Worm (Caenorhabditis elegans): Measurements from ENCODE around the gene tag-340.

tag-340 gene

ce11 chrIII:4874671-4875070, 25.6 kb upstream of the tag-340 start, which contains the start of gene C35D10.12:
Gene C35D10.12, minus strand, starts transcription at chrIII:4874771.
- no peak for TF ChIP-seq nfya-1 (tag; optimal IDR thresholded peaks at IDR 0.05)
- TF ChIP-seq ceh-45 (GFP tag; IDR thresholded peaks at IDR 0.05), result no peak
- no peak for TF ChIP-seq K02D7.2 (tag; optimal IDR thresholded peaks at IDR 0.05)
- no peak for TF ChIP-seq sox-4 (tag; optimal IDR thresholded peaks at IDR 0.05)
- TF ChIP-seq mec-3 (tag; optimal IDR thresholded peaks at IDR 0.05; ENCODE audit: borderline replicate concordance), result no peak
- no peak for TF ChIP-seq ceh-34 (tag; optimal IDR thresholded peaks at IDR 0.05)
- no peak for TF ChIP-seq unc-3 (GFP tag; conservative IDR thresholded peaks at IDR 0.05)
- TF ChIP-seq unc-3 (tag; optimal IDR thresholded peaks at IDR 0.05), result no peak
- TF ChIP-seq ref-2 (tag; optimal IDR thresholded peaks at IDR 0.05), result no peak
- no peak for TF ChIP-seq unc-42 (tag; optimal IDR thresholded peaks at IDR 0.05)
- TF ChIP-seq ttx-3 (tag; optimal IDR thresholded peaks at IDR 0.05), result no peak
- no peak for TF ChIP-seq hlh-6 (tag; optimal IDR thresholded peaks at IDR 0.05)
- TF ChIP-seq ama-1 (optimal IDR thresholded peaks at IDR 0.05), result no peak
- no peak for TF ChIP-seq odd-2 (tag; optimal IDR thresholded peaks at IDR 0.05)
- TF ChIP-seq unc-86 (tag; optimal IDR thresholded peaks at IDR 0.05), result no peak

DNA sequence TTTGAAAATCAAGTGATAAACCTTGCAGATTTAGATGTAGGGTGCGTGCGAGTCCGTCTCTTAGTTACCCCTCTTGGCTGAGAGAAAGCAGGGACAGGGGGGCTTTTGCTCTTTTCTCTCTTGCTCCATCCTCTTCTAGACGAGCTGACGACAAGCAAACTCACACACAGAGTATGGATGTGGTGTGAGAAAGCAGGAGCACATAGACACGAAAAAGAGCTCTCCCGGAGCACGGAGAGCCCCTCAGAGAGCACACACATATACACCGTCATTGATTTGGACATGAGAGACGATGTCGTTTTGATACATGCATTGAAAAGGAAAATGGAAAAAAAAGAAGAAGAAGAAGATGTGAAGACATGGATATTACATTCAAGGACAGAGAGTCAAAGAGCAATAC, 24.6 kb upstream of the tag-340 start:
- no peak for TF ChIP-seq K02D7.2 (tag; optimal IDR thresholded peaks at IDR 0.05)
- no peak for TF ChIP-seq zip-5 (tag; optimal IDR thresholded peaks at IDR 0.05)
- peak; percentile 24 for TF ChIP-seq ceh-31 (tag; optimal IDR thresholded peaks at IDR 0.05)

DNA sequence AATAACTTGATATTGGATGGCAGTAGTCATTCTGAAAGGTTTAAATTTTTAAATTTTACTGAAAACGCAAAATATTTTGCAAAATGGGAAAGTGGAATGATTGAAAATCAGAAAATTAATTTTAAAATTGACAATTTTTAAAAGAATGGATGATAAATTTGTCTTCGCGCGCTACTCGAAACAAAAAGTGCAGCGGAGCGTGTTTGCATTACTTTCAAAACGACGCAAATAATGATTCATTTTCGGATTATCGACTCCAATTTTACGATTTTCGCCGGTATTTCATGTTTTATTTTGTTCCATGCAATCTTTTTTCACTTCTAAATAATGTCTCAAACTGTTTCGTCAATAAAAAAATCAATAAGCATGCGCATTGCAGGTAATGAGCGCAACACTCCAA, 22.0 kb upstream of the tag-340 start, which contains the start of the genes tost-1 and arx-6:
tost-1 (minus strand) TSS at position 31 of the 400 bp plus-strand sequence.
arx-6 (plus strand) TSS at position 378 of the 400 bp plus-strand sequence.
- TF ChIP-seq elt-2 (tag; optimal IDR thresholded peaks at IDR 0.05), result peak; percentile 21
- no peak for TF ChIP-seq ztf-16 (tag; optimal IDR thresholded peaks at IDR 0.05)
- TF ChIP-seq unc-42 (tag; optimal IDR thresholded peaks at IDR 0.05), result peak; percentile 22

- TF ChIP-seq che-1 (tag; optimal IDR thresholded peaks at IDR 0.05) (no peak), hlh-13 (GFP tag; optimal IDR thresholded peaks at IDR 0.05) (no peak), K02D7.2 (tag; optimal IDR thresholded peaks at IDR 0.05) (no peak), sdc-2 (tag; optimal IDR thresholded peaks at IDR 0.05) (no peak), ceh-48 (tag; optimal IDR thresholded peaks at IDR 0.05) (no peak), sox-4 (tag; optimal IDR thresholded peaks at IDR 0.05) (no peak), nfya-1 (tag; optimal IDR thresholded peaks at IDR 0.05) (no peak), unc-3 (GFP tag; conservative IDR thresholded peaks at IDR 0.05) (no peak), unc-3 (tag; optimal IDR thresholded peaks at IDR 0.05) (no peak)
These were observed 20.9 kb upstream of the tag-340 start, which contains the start of gene C35D10.1 for ce11 chrIII:4879445-4879844. Gene C35D10.1, plus strand, starts transcription at chrIII:4879745.

DNA sequence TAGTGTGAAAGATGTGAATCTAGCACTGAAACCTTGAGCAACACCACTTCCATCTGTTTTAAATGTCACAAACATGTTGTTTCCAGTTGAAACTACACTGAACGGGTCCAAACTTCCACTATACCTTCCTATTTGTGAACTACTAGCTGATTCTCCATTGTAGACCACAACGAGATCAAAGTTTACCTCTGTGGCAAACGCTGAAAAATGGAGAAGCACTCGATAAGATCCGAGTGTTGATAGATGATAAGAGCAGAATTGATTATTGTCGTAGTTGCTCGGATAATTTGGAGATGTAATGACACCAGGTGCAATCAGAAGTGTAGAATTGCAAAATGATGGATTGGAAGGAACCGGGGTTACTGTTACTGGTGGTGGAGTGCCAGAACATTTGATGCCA, 18.4 kb upstream of the tag-340 start:
- no peak for TF ChIP-seq ceh-14 (tag; optimal IDR thresholded peaks at IDR 0.05)
- no peak for TF ChIP-seq pat-9 (tag; optimal IDR thresholded peaks at IDR 0.05)
- no peak for TF ChIP-seq dmd-4 (tag; optimal IDR thresholded peaks at IDR 0.05; ENCODE audit: borderline replicate concordance)
- no peak for TF ChIP-seq ceh-24 (tag; optimal IDR thresholded peaks at IDR 0.05)
- no peak for TF ChIP-seq fkh-10 (GFP tag; optimal IDR thresholded peaks at IDR 0.05)
- no peak for TF ChIP-seq mec-3 (tag; optimal IDR thresholded peaks at IDR 0.05; ENCODE audit: borderline replicate concordance)

ce11 chrIII:4883429-4883828, 16.9 kb upstream of the tag-340 start, which contains the start of gene clec-5:
Gene clec-5, minus strand, starts transcription at chrIII:4883606.
- TF ChIP-seq madf-2 (tag; optimal IDR thresholded peaks at IDR 0.05) (no peak), sdc-2 (tag; optimal IDR thresholded peaks at IDR 0.05) (no peak), hlh-30 (tag; optimal IDR thresholded peaks at IDR 0.05; ENCODE audit: insufficient read depth) (no peak), pag-3 (tag; optimal IDR thresholded peaks at IDR 0.05; ENCODE audit: borderline replicate concordance) (no peak), elt-2 (tag; optimal IDR thresholded peaks at IDR 0.05) (no peak), sox-4 (tag; optimal IDR thresholded peaks at IDR 0.05) (no peak), ceh-9 (tag; optimal IDR thresholded peaks at IDR 0.05) (no peak), hlh-8 (tag; optimal IDR thresholded peaks at IDR 0.05) (no peak), fkh-6 (tag; optimal IDR thresholded peaks at IDR 0.05) (no peak), C08G9.2 (tag; optimal IDR thresholded peaks at IDR 0.05) (no peak), fax-1 (tag; optimal IDR thresholded peaks at IDR 0.05) (no peak), lim-6 (tag; optimal IDR thresholded peaks at IDR 0.05) (no peak), ceh-19 (GFP tag; optimal IDR thresholded peaks at IDR 0.05) (no peak), K02D7.2 (tag; optimal IDR thresholded peaks at IDR 0.05) (no peak)
